Fruit fly (Drosophila melanogaster) whole organism, wandering third instar larva: ENCODE results near the gene bowl.

Experiments
- CrebA ChIP-seq: fragments of 200-800 bp; sonication (Bioruptor generic); optimal IDR thresholded peaks from 2 replicates; lab custom pipeline; 2016; ENCODE audit warnings: missing biosample characterization, mild to moderate bottlenecking, missing genetic modification characterization, borderline replicate concordance
- Mio ChIP-seq: sonication (Bioruptor generic); optimal IDR thresholded peaks from 2 replicates; lab custom pipeline; 2016; ENCODE audit warnings: missing biosample characterization, missing genetic modification characterization
- OdsH ChIP-seq: fragments of 200-800 bp; sonication (Bioruptor generic); optimal IDR thresholded peaks from 2 replicates; lab custom pipeline; 2016; ENCODE audit warnings: missing biosample characterization, mild to moderate bottlenecking, missing genetic modification characterization
- br ChIP-seq: fragments of 200-800 bp; sonication (Bioruptor generic); optimal IDR thresholded peaks from 2 replicates; lab custom pipeline; 2016; ENCODE audit warnings: missing biosample characterization, missing genetic modification characterization
- brk ChIP-seq: fragments of 200-800 bp; sonication (Bioruptor generic); optimal IDR thresholded peaks from 2 replicates; lab custom pipeline; 2016; ENCODE audit warnings: missing biosample characterization, mild to moderate bottlenecking, missing genetic modification characterization
- fru ChIP-seq: fragments of 200-800 bp; sonication (Bioruptor generic); optimal IDR thresholded peaks from 3 replicates; lab custom pipeline; 2016; ENCODE audit warnings: missing biosample characterization, mild to moderate bottlenecking, missing genetic modification characterization
- sage ChIP-seq: fragments of 200-800 bp; sonication (Bioruptor generic); optimal IDR thresholded peaks from 2 replicates; lab custom pipeline; 2016; ENCODE audit warnings: missing biosample characterization, mild to moderate bottlenecking, missing genetic modification characterization
- usp ChIP-seq: fragments of >200 bp; optimal IDR thresholded peaks from 2 replicates; lab custom pipeline; 2017; ENCODE audit warnings: missing biosample characterization, missing genetic modification characterization

DNA sequence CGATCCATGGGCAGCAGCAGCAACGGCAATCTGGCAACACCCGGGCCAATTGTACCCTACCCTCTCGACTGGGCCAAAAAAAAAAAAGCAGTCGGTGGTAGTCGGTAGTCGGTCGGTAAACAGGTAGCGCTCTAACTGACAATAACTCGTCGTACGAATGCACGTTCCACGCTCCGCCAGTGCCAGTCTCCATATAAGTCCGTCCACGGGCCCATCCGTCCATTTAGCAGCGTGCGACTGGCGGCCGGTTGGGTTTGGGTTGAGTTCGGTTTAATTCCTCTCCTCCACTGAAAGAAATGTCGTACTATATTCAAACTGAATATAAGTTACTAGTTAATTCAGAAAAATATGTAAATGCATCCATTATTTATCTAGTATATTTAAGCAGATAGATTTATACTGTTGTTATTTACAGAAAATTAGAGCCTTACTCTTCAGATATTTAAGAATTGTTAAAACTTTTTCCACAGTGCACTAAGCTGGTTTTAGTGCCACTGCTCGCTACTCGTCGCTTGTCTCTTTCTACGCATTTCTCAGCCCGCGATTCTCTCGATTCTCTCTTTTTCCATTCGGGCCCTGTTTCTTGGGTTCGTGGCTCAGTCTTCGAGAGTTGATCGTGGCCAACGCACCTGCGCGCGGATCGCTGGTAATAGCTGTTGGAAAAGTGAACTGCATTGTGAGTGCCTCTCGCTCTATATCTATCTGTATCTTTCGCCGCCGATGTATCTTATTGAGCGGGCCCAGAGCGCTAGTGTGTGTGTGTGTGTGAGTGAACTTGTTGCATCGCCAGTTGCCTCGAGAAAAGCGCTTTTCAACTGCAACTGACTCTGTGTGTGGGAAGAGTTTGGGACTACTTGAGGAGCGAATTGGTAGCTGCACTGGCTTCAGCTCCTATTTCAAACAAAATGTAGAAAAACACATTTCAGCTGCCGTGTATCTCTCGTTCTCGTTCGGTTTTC, at the start of gene bowl:
- TF ChIP-seq br (peak; percentile 98), fru (GFP tag; lab: Kevin White, UChicago) (peak; percentile 99), sage (peak; percentile 95), OdsH (GFP tag; lab: Kevin White, UChicago) (peak; percentile 99), usp (GFP tag; lab: Kevin White, UChicago) (no peak), Mio (GFP tag; lab: Kevin White, UChicago) (peak; percentile 60), brk (peak; percentile 97), CrebA (GFP tag; lab: Kevin White, UChicago) (peak; percentile 88)
